Fruit fly (Drosophila melanogaster) whole organism, embryonic: Measurements from ENCODE around the gene NimB3.

Experiments
- Atf-2 ChIP-seq: fragments of 200-800 bp; sonication (Bioruptor generic); optimal IDR thresholded peaks from 2 replicates; lab custom pipeline; 2016; ENCODE audit warnings: missing biosample characterization, missing genetic modification characterization
- CG15696 ChIP-seq: fragments of 200-800 bp; sonication (Bioruptor generic); optimal IDR thresholded peaks from 2 replicates; lab custom pipeline; 2019; ENCODE audit warnings: missing biosample characterization, mild to moderate bottlenecking, missing genetic modification characterization, moderate library complexity
- GATAe ChIP-seq: fragments of 200-800 bp; sonication (Bioruptor generic); conservative IDR thresholded peaks from 2 replicates; pipeline ENCODE4 v1.3.6; 2022; ENCODE audit warnings: missing biosample characterization, missing genetic modification characterization
- HLH4C ChIP-seq: fragments of 200-800 bp; sonication (Bioruptor generic); IDR thresholded peaks from 3 replicates; pipeline ENCODE4 v1.3.6; 2022; ENCODE audit warnings: missing biosample characterization, missing genetic modification characterization; ENCODE audit not compliant: partially characterized antibody
- Jarid2 ChIP-seq: fragments of 200-800 bp; sonication (Bioruptor generic); optimal IDR thresholded peaks from 3 replicates; lab custom pipeline; 2017; ENCODE audit warnings: mild to moderate bottlenecking, missing biosample characterization, missing genetic modification reagents, missing genetic modification characterization
- Ssrp ChIP-seq: fragments of 200-800 bp; sonication (Bioruptor generic); optimal IDR thresholded peaks from 2 replicates; lab custom pipeline; 2018; ENCODE audit warnings: missing biosample characterization, mild to moderate bottlenecking, missing genetic modification characterization, moderate library complexity
- Vsx1 ChIP-seq: fragments of 200-800 bp; sonication (Bioruptor generic); optimal IDR thresholded peaks from 2 replicates; lab custom pipeline; 2017; ENCODE audit warnings: missing biosample characterization, mild to moderate bottlenecking, missing genetic modification characterization, missing genetic modification reagents
- dmrt11E ChIP-seq: fragments of 200-800 bp; sonication (Bioruptor generic); optimal IDR thresholded peaks from 3 replicates; lab custom pipeline; 2018; ENCODE audit warnings: missing biosample characterization, mild to moderate bottlenecking, missing genetic modification characterization, moderate library complexity
- scrt ChIP-seq: fragments of 200-800 bp; sonication (Bioruptor generic); optimal IDR thresholded peaks from 2 replicates; lab custom pipeline; 2018; ENCODE audit warnings: missing biosample characterization, mild to moderate bottlenecking, missing genetic modification characterization, moderate library complexity

DNA sequence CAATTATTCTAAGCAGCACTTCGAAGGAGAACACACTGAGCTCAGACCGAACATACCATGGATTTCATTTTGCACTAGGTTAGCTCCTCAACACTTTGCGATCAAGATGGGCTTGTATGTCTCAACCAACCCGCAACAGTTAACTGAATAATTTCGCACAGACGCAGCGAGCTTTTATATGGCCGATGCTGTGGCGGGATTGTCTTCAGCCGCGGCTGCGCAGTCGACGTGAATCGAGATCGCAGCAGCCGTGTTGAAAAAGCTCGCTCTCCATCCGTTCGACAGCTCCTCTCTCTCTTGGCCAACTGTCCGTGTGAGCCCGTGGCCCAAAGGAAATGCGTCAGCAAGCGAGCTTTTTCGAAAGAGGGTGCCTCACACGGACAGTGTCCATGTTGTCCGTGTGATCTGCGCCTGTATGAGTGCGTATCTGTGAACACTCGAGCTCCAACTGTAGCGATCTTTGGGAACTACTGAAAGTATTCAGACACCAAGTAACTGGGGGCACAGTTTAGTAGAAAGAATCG lies 33.2 kb downstream of the NimB3 start, which contains the start of gene Vajk2:
- no peak for TF ChIP-seq Jarid2 (GFP tag; lab: Kevin White, UChicago)
- TF ChIP-seq dmrt11E = no peak
- TF ChIP-seq scrt (GFP tag; lab: Kevin White, UChicago) = no peak
- TF ChIP-seq Ssrp (tag; lab: Kevin White, UChicago) = no peak
- TF ChIP-seq Vsx1 (GFP tag; lab: Kevin White, UChicago) = no peak
- no peak for TF ChIP-seq GATAe (GFP tag; lab: Robert Waterston, UW)
- TF ChIP-seq HLH4C = no peak
- no peak for TF ChIP-seq CG15696 (tag; lab: Kevin White, UChicago)
- TF ChIP-seq Atf-2 (GFP tag; lab: Kevin White, UChicago) = no peak
